Fruit fly (Drosophila melanogaster) whole organism, embryonic: ENCODE measurements around the gene witty.
A peak's percentile ranks its signal among the peaks of the same experiment; 100 is the strongest.

Experiments
- ATbp ChIP-seq: fragments of 200-800 bp; sonication (Bioruptor generic); optimal IDR thresholded peaks from 2 replicates; lab custom pipeline; 2017; ENCODE audit warnings: missing biosample characterization, mild to moderate bottlenecking, missing genetic modification characterization, missing genetic modification reagents
- Ada2b ChIP-seq: fragments of 200-800 bp; sonication (Bioruptor generic); IDR thresholded peaks from 2 replicates; pipeline ENCODE4 v1.3.6; 2022; ENCODE audit warnings: missing biosample characterization, missing genetic modification characterization
- CG10431 ChIP-seq: fragments of 200-800 bp; sonication (Bioruptor generic); optimal IDR thresholded peaks from 3 replicates; lab custom pipeline; 2018; ENCODE audit warnings: missing biosample characterization, mild to moderate bottlenecking, missing genetic modification characterization
- CG13123 ChIP-seq: fragments of 200-800 bp; sonication (Bioruptor generic); optimal IDR thresholded peaks from 2 replicates; lab custom pipeline; 2016; ENCODE audit warnings: missing biosample characterization, missing genetic modification characterization
- CG13296 ChIP-seq: fragments of 200-800 bp; sonication (Bioruptor generic); optimal IDR thresholded peaks from 3 replicates; lab custom pipeline; 2018; ENCODE audit warnings: missing biosample characterization, mild to moderate bottlenecking, missing genetic modification characterization
- CG14050 ChIP-seq: fragments of 200-800 bp; sonication (Bioruptor generic); IDR thresholded peaks from 3 replicates; pipeline ENCODE4 v1.3.6; 2022; ENCODE audit warnings: missing biosample characterization, missing genetic modification characterization
- CG15514 ChIP-seq: fragments of 200-800 bp; sonication (Bioruptor generic); optimal IDR thresholded peaks from 3 replicates; lab custom pipeline; 2017; ENCODE audit warnings: missing biosample characterization, missing genetic modification characterization, mild to moderate bottlenecking, moderate library complexity, missing genetic modification reagents
- CG15601 ChIP-seq: fragments of 200-800 bp; sonication (Bioruptor generic); optimal IDR thresholded peaks from 3 replicates; lab custom pipeline; 2019; ENCODE audit warnings: missing biosample characterization, mild to moderate bottlenecking, missing genetic modification characterization, moderate library complexity
- CG1603 ChIP-seq: fragments of 200-800 bp; sonication (Bioruptor generic); optimal IDR thresholded peaks from 2 replicates; lab custom pipeline; 2019; ENCODE audit warnings: missing biosample characterization, mild to moderate bottlenecking, missing genetic modification characterization, moderate library complexity
- CG1647 ChIP-seq: fragments of 200-800 bp; sonication (Bioruptor generic); optimal IDR thresholded peaks from 3 replicates; lab custom pipeline; 2016; ENCODE audit warnings: missing biosample characterization, missing genetic modification characterization
- CG17361 ChIP-seq: fragments of 200-800 bp; sonication (Bioruptor generic); IDR thresholded peaks from 3 replicates; pipeline ENCODE4 v1.3.6; 2022; ENCODE audit warnings: missing biosample characterization, missing genetic modification characterization
- CG17912 ChIP-seq: fragments of 200-800 bp; sonication (Bioruptor generic); optimal IDR thresholded peaks from 2 replicates; lab custom pipeline; 2018; ENCODE audit warnings: missing biosample characterization, mild to moderate bottlenecking, missing genetic modification characterization
- CG18262 ChIP-seq: fragments of 200-800 bp; optimal IDR thresholded peaks from 3 replicates; lab custom pipeline; 2019; ENCODE audit warnings: missing biosample characterization, mild to moderate bottlenecking, missing genetic modification characterization, moderate library complexity
- CG3163 ChIP-seq: fragments of 200-800 bp; sonication (Bioruptor generic); optimal IDR thresholded peaks from 3 replicates; lab custom pipeline; 2016; ENCODE audit warnings: missing biosample characterization, missing genetic modification characterization
- CG32532 ChIP-seq: fragments of 200-800 bp; sonication (Bioruptor generic); IDR thresholded peaks from 2 replicates; pipeline ENCODE4 v1.3.6; 2022; ENCODE audit warnings: missing biosample characterization, missing genetic modification characterization
- CG3726 ChIP-seq: fragments of 200-800 bp; sonication (Bioruptor generic); IDR thresholded peaks from 3 replicates; pipeline ENCODE4, ENCODE4 v1.3.6; 2022; ENCODE audit warnings: missing biosample characterization, missing genetic modification characterization
- CG3838 ChIP-seq: fragments of 200-800 bp; sonication (Bioruptor generic); optimal IDR thresholded peaks from 3 replicates; lab custom pipeline; 2016; ENCODE audit warnings: missing biosample characterization, missing genetic modification characterization
- CG4707 ChIP-seq: fragments of 200-800 bp; sonication (Bioruptor generic); optimal IDR thresholded peaks from 2 replicates; lab custom pipeline; 2018; ENCODE audit warnings: missing biosample characterization, mild to moderate bottlenecking, missing genetic modification characterization, moderate library complexity
- CG5245 ChIP-seq: fragments of 200-800 bp; sonication (Bioruptor generic); optimal IDR thresholded peaks from 3 replicates; lab custom pipeline; 2016; ENCODE audit warnings: missing biosample characterization, missing genetic modification characterization
- CG6689 ChIP-seq: fragments of 200-800 bp; sonication (Bioruptor generic); IDR thresholded peaks from 2 replicates; pipeline ENCODE4 v1.3.6; 2022; ENCODE audit warnings: missing biosample characterization, missing genetic modification characterization
- CG8281 ChIP-seq: fragments of 200-800 bp; sonication (Bioruptor generic); optimal IDR thresholded peaks from 2 replicates; lab custom pipeline; 2018; ENCODE audit warnings: missing biosample characterization, mild to moderate bottlenecking, missing genetic modification characterization, moderate library complexity
- CG8388 ChIP-seq: fragments of 200-800 bp; sonication (Bioruptor generic); optimal IDR thresholded peaks from 2 replicates; lab custom pipeline; 2019; ENCODE audit warnings: missing biosample characterization, mild to moderate bottlenecking, missing genetic modification characterization, moderate library complexity
- CG8478 ChIP-seq: fragments of >200 bp; optimal IDR thresholded peaks from 2 replicates; lab custom pipeline; 2018
- CG9437 ChIP-seq: fragments of 200-800 bp; sonication (Bioruptor generic); optimal IDR thresholded peaks from 2 replicates; lab custom pipeline; 2018; ENCODE audit warnings: missing biosample characterization, mild to moderate bottlenecking, missing genetic modification characterization
- CG9797 ChIP-seq: fragments of 200-800 bp; sonication (Bioruptor generic); optimal IDR thresholded peaks from 3 replicates; lab custom pipeline; 2018; ENCODE audit warnings: missing biosample characterization, mild to moderate bottlenecking, missing genetic modification characterization
- CHES-1-like ChIP-seq: fragments of 200-800 bp; sonication (Bioruptor generic); optimal IDR thresholded peaks from 2 replicates; lab custom pipeline; 2016; ENCODE audit warnings: missing biosample characterization, missing genetic modification characterization
- HLH3B ChIP-seq: fragments of 200-800 bp; sonication (Bioruptor generic); IDR thresholded peaks from 2 replicates; pipeline ENCODE4 v1.3.6; 2022; ENCODE audit warnings: missing biosample characterization, missing genetic modification characterization
- Lpt ChIP-seq: fragments of >200 bp; optimal IDR thresholded peaks from 2 replicates; lab custom pipeline; 2018; ENCODE audit warnings: missing biosample characterization, missing genetic modification characterization
- Mes4 ChIP-seq: fragments of 200-800 bp; sonication (Bioruptor generic); optimal IDR thresholded peaks from 2 replicates; lab custom pipeline; 2016; ENCODE audit warnings: missing biosample characterization, missing genetic modification characterization
- Myb ChIP-seq: fragments of 200-800 bp; sonication (Bioruptor generic); optimal IDR thresholded peaks from 2 replicates; lab custom pipeline; 2016; ENCODE audit warnings: missing biosample characterization, missing genetic modification characterization
- Ravus ChIP-seq: fragments of 200-800 bp; sonication (Bioruptor generic); IDR thresholded peaks from 2 replicates; pipeline ENCODE4 v1.3.6; 2022; ENCODE audit warnings: missing biosample characterization, missing genetic modification characterization
- Six4 ChIP-seq: fragments of 200-800 bp; sonication (Bioruptor generic); optimal IDR thresholded peaks from 2 replicates; lab custom pipeline; 2016; ENCODE audit warnings: missing biosample characterization, missing genetic modification characterization
- Sox100B ChIP-seq: fragments of 200-800 bp; sonication (Bioruptor generic); optimal IDR thresholded peaks from 3 replicates; lab custom pipeline; 2018; ENCODE audit warnings: missing biosample characterization, mild to moderate bottlenecking, missing genetic modification characterization
- amos ChIP-seq: fragments of 200-800 bp; sonication (Bioruptor generic); IDR thresholded peaks from 2 replicates; pipeline ENCODE4 v1.3.6; 2022; ENCODE audit warnings: missing biosample characterization, missing genetic modification characterization; ENCODE audit not compliant: partially characterized antibody
- ara ChIP-seq: fragments of 200-800 bp; sonication (Bioruptor generic); IDR thresholded peaks from 2 replicates; pipeline ENCODE4 v1.3.6; 2022; ENCODE audit warnings: missing biosample characterization, missing genetic modification characterization
- dpn ChIP-seq, 2 experiments: fragments of 200-800 bp; sonication (Bioruptor generic); optimal IDR thresholded peaks; 3 replicates each; lab custom pipeline; 2016; ENCODE audit warnings: missing biosample characterization in 2 of 2, missing genetic modification characterization in 2 of 2
- fru ChIP-seq: fragments of >200 bp; optimal IDR thresholded peaks from 2 replicates; lab custom pipeline; 2017
- gcm2 ChIP-seq: fragments of 200-800 bp; sonication (Bioruptor generic); optimal IDR thresholded peaks from 2 replicates; lab custom pipeline; 2016; ENCODE audit warnings: missing biosample characterization, missing genetic modification characterization
- hkb ChIP-seq, 2 experiments: fragments of 200-800 bp in 1 of 2; fragments of >200 bp in 1 of 2; sonication (Bioruptor generic) in 1 of 2; IDR thresholded peaks in 1 of 2; optimal IDR thresholded peaks in 1 of 2; 2 replicates each; pipeline versions ENCODE4 v1.3.6 to Lab custom; 2017 to 2022; ENCODE audit warnings: missing biosample characterization in 1 of 2, missing genetic modification characterization in 1 of 2
- mld ChIP-seq: fragments of 200-800 bp; sonication (Bioruptor generic); IDR thresholded peaks from 3 replicates; pipeline ENCODE4 v1.3.6; 2022; ENCODE audit warnings: missing biosample characterization, missing genetic modification characterization; ENCODE audit not compliant: partially characterized antibody
- pita ChIP-seq: fragments of 200-800 bp; sonication (Bioruptor generic); optimal IDR thresholded peaks from 2 replicates; lab custom pipeline; 2017; ENCODE audit warnings: missing biosample characterization, mild to moderate bottlenecking, missing genetic modification characterization
- pzg ChIP-seq: fragments of 200-800 bp; sonication (Bioruptor generic); optimal IDR thresholded peaks from 3 replicates; lab custom pipeline; 2018; ENCODE audit warnings: missing biosample characterization, mild to moderate bottlenecking, missing genetic modification characterization, moderate library complexity
- sd ChIP-seq: fragments of 200-800 bp; sonication (Bioruptor generic); optimal IDR thresholded peaks from 3 replicates; lab custom pipeline; 2018; ENCODE audit warnings: missing biosample characterization, mild to moderate bottlenecking, missing genetic modification characterization, moderate library complexity
- shn ChIP-seq: fragments of 200-800 bp; sonication (Bioruptor generic); optimal IDR thresholded peaks from 3 replicates; lab custom pipeline; 2016; ENCODE audit warnings: missing biosample characterization, missing genetic modification characterization
- sisA ChIP-seq: fragments of 200-800 bp; sonication (Bioruptor generic); IDR thresholded peaks from 2 replicates; pipeline ENCODE4 v1.3.6; 2022; ENCODE audit warnings: missing biosample characterization, missing genetic modification characterization
- sug ChIP-seq: fragments of 200-800 bp; optimal IDR thresholded peaks from 2 replicates; lab custom pipeline; 2019; ENCODE audit warnings: missing biosample characterization, mild to moderate bottlenecking, missing genetic modification characterization, moderate library complexity
- tup ChIP-seq: fragments of 200-800 bp; sonication (Bioruptor generic); optimal IDR thresholded peaks from 2 replicates; lab custom pipeline; 2016; ENCODE audit warnings: missing biosample characterization, mild to moderate bottlenecking, missing genetic modification characterization, moderate library complexity
- unpg ChIP-seq: fragments of 200-800 bp; sonication (Bioruptor generic); optimal IDR thresholded peaks from 3 replicates; lab custom pipeline; 2018; ENCODE audit warnings: missing biosample characterization, mild to moderate bottlenecking, missing genetic modification characterization, moderate library complexity
- vfl ChIP-seq: fragments of 200-800 bp; sonication (Bioruptor generic); optimal IDR thresholded peaks from 2 replicates; lab custom pipeline; 2016; ENCODE audit warnings: missing biosample characterization, missing genetic modification characterization
- zen ChIP-seq: fragments of 200-800 bp; sonication (Bioruptor generic); optimal IDR thresholded peaks from 3 replicates; lab custom pipeline; 2018; ENCODE audit warnings: missing biosample characterization, mild to moderate bottlenecking, missing genetic modification characterization, moderate library complexity

The witty gene

DNA sequence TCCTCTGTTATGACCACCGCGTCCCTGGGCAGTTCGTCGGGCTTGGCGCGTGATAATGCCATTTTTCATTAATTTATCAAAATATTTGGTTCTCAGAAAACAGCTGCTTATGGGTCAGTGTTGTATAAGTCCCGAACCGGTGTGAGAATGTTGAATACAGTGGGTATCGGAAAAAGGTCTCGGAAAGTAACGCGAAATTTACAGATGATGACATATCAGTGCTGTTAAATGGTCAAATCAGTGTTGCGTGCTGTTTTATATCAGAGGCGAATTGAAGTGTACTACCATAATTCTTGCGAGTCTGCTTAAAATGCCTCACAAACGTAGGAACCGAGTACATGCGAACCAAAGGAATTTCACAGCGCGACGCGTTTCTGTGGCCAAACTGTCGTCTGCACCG lies 44.6 kb downstream of the witty start, which contains the start of the genes CG13392 and Rcd4 (continued):
- TF ChIP-seq Lpt (GFP tag; lab: Kevin White, UChicago) (no peak), CG6689 (GFP tag; lab: Robert Waterston, UW) (0 out of 2 replicates have a peak, but pooled peaks have one; percentile 27), sisA (0 out of 2 replicates have a peak, but pooled peaks have one; percentile 33), pita (GFP tag; lab: Kevin White, UChicago) (no peak), Six4 (no peak), amos (GFP tag; lab: Robert Waterston, UW) (peak; percentile 67), CG4707 (GFP tag; lab: Kevin White, UChicago) (peak; percentile 83), hkb (optimal IDR thresholded peaks at IDR 0.05; lab: Kevin White, UChicago) (no peak), hkb (GFP tag; IDR thresholded peaks at IDR 0.05; lab: Robert Waterston, UW) (peak; percentile 51), vfl (GFP tag; lab: Kevin White, UChicago) (peak; percentile 68), CG15514 (GFP tag; lab: Kevin White, UChicago) (peak; percentile 90), CG15601 (tag; lab: Kevin White, UChicago) (peak; percentile 14), CG17361 (peak; percentile 28; the same call in 1 of the 3 replicates), sug (peak; percentile 52), CG8388 (GFP tag; lab: Kevin White, UChicago) (peak; percentile 63), CG3838 (GFP tag; lab: Kevin White, UChicago) (no peak), CG8281 (tag; lab: Kevin White, UChicago) (no peak), sd (tag; lab: Kevin White, UChicago) (peak; percentile 77), CG17912 (no peak), CG3163 (GFP tag; lab: Kevin White, UChicago) (peak; percentile 64), pzg (GFP tag; lab: Kevin White, UChicago) (peak; percentile 87), CHES-1-like (peak; percentile 79), zen (tag; lab: Kevin White, UChicago) (peak; percentile 76), dpn (GFP tag; optimal IDR thresholded peaks at IDR 0.05; lab: Kevin White, UChicago) (peak; percentile 70 to 82), Myb (GFP tag; lab: Kevin White, UChicago) (peak; percentile 77), HLH3B (GFP tag; lab: Robert Waterston, UW) (peak; percentile 48; the same call in 1 of the 2 replicates), CG14050 (GFP tag; lab: Robert Waterston, UW) (peak; percentile 14; the same call in 1 of the 3 replicates), Mes4 (GFP tag; lab: Kevin White, UChicago) (no peak), Sox100B (GFP tag; lab: Kevin White, UChicago) (no peak), CG9437 (GFP tag; lab: Kevin White, UChicago) (peak; percentile 34)

DNA sequence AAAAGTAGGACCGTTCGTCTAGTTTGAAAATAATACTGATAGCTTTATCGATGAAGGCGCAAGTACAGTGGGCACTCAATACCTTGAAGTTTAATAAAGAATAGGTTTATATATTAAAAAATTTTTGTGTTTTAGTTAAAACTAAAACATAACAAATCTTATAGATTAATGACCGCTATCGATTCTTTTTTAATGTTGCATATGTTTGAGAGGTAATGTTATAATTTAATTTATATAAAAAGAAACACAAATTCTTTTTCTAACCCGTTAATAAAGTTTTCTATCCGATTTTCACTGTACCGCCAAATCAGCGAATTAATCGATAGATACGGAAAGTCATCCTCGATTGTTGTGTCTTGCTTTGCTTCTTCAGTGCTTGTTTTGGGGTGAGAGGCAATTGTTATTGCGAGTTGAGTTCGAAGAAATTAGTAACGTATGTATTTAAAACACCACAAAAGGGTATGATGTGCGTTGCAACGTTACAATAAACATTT lies 46.1 kb downstream of the witty start, which contains the start of the genes Dad1 and CG13384:
TSS of gene Dad1 (minus strand) at position 30 of the 494 bp plus-strand sequence.
TSS of gene CG13384 (plus strand) at position 348 of the 494 bp plus-strand sequence.
- TF ChIP-seq CG1647 (GFP tag; lab: Kevin White, UChicago): peak; percentile 32
- TF ChIP-seq Ravus: peak; percentile 46
- TF ChIP-seq CG18262 (tag; lab: Kevin White, UChicago): peak; percentile 94
- peak; percentile 69 for TF ChIP-seq CG9797 (GFP tag; lab: Kevin White, UChicago)
- TF ChIP-seq CG13123 (GFP tag; lab: Kevin White, UChicago): peak; percentile 77
- TF ChIP-seq CG5245: peak; percentile 79
- TF ChIP-seq CG3726 (GFP tag; lab: Robert Waterston, UW): peak; percentile 74; the same call in 2 of the 3 replicates
- no peak for TF ChIP-seq fru (lab: Kevin White, UChicago)
- peak; percentile 35 for TF ChIP-seq shn (GFP tag; lab: Kevin White, UChicago)
- TF ChIP-seq CG13296: peak; percentile 96
- peak; percentile 96 for TF ChIP-seq CG32532 (GFP tag; lab: Robert Waterston, UW)
- TF ChIP-seq mld: no peak
- peak; percentile 93 for TF ChIP-seq unpg (GFP tag; lab: Kevin White, UChicago)
- TF ChIP-seq Ada2b (GFP tag; lab: Robert Waterston, UW): peak; percentile 83
- peak; percentile 33 for TF ChIP-seq CG1603 (tag; lab: Kevin White, UChicago)
- peak; percentile 45 for TF ChIP-seq tup
- TF ChIP-seq gcm2 (GFP tag; lab: Kevin White, UChicago): no peak
- peak; percentile 85 for TF ChIP-seq CG10431 (GFP tag; lab: Kevin White, UChicago)
- TF ChIP-seq ATbp: peak; percentile 84
- no peak for TF ChIP-seq CG8478
- peak; percentile 89 for TF ChIP-seq CG15514 (GFP tag; lab: Kevin White, UChicago)
- TF ChIP-seq ara (GFP tag; lab: Robert Waterston, UW): peak; percentile 84
